Worm (Caenorhabditis elegans) whole organism, early embryonic: Measurements from ENCODE around the gene twk-10.

Experiments
- B0310.2 ChIP-seq: sonication (generic microtip); optimal IDR thresholded peaks from 2 replicates; lab custom pipeline; 2016; ENCODE audit warnings: mild to moderate bottlenecking, missing genetic modification characterization, missing compliant biosample characterization
- F13C5.2 ChIP-seq: sonication (generic microtip); optimal IDR thresholded peaks from 2 replicates; lab custom pipeline; 2017; ENCODE audit warnings: mild to moderate bottlenecking, missing genetic modification characterization, inconsistent platforms, missing compliant biosample characterization
- aly-1 ChIP-seq: sonication (generic microtip); optimal IDR thresholded peaks from 2 replicates; lab custom pipeline; 2016; ENCODE audit warnings: missing genetic modification characterization, missing compliant biosample characterization
- ama-1 ChIP-seq: fragments of 150-350 bp; optimal IDR thresholded peaks from 2 replicates; lab custom pipeline; 2014
- ceh-13 ChIP-seq: fragments of 200-800 bp; sonication (Bioruptor generic); optimal IDR thresholded peaks from 2 replicates; lab custom pipeline; 2018; ENCODE audit warnings: mild to moderate bottlenecking, missing genetic modification characterization, missing compliant biosample characterization
- ceh-36 ChIP-seq: sonication (generic microtip); optimal IDR thresholded peaks from 2 replicates; lab custom pipeline; 2016; ENCODE audit warnings: missing genetic modification characterization, inconsistent platforms, missing compliant biosample characterization
- flt-1 ChIP-seq: fragments of 200-800 bp; sonication (Bioruptor generic); IDR thresholded peaks from 2 replicates; pipeline ENCODE4 v1.3.6; 2022; ENCODE audit warnings: missing genetic modification characterization, missing compliant biosample characterization
- hmg-4 ChIP-seq: fragments of 200-800 bp; sonication (Bioruptor generic); optimal IDR thresholded peaks from 2 replicates; lab custom pipeline; 2018; ENCODE audit warnings: mild to moderate bottlenecking, missing genetic modification characterization, missing compliant biosample characterization
- hnd-1 ChIP-seq: sonication (generic microtip); optimal IDR thresholded peaks from 2 replicates; lab custom pipeline; 2016; ENCODE audit warnings: missing genetic modification characterization, missing compliant biosample characterization
- pes-1 ChIP-seq: fragments of 200-800 bp; sonication (Bioruptor generic); IDR thresholded peaks from 2 replicates; pipeline ENCODE4 v1.3.6; 2022; ENCODE audit warnings: missing genetic modification reagents, missing genetic modification characterization, missing compliant biosample characterization
- scrt-1 ChIP-seq: fragments of 200-800 bp; sonication (Bioruptor generic); IDR thresholded peaks from 2 replicates; pipeline ENCODE4 v1.3.6; 2022; ENCODE audit warnings: missing genetic modification characterization, missing compliant biosample characterization
- sea-1 ChIP-seq: fragments of 200-800 bp; sonication (Bioruptor generic); conservative IDR thresholded peaks from 2 replicates; pipeline ENCODE4 v1.3.6; 2022; ENCODE audit warnings: missing genetic modification characterization, missing compliant biosample characterization
- tbx-37 ChIP-seq: fragments of 200-800 bp; sonication (Bioruptor generic); conservative IDR thresholded peaks from 2 replicates; pipeline ENCODE4 v1.3.6; 2022; ENCODE audit warnings: missing genetic modification reagents, missing genetic modification characterization, missing compliant biosample characterization
- tra-4 ChIP-seq: sonication (generic microtip); optimal IDR thresholded peaks from 2 replicates; lab custom pipeline; 2017; ENCODE audit warnings: missing genetic modification characterization, missing compliant biosample characterization

DNA sequence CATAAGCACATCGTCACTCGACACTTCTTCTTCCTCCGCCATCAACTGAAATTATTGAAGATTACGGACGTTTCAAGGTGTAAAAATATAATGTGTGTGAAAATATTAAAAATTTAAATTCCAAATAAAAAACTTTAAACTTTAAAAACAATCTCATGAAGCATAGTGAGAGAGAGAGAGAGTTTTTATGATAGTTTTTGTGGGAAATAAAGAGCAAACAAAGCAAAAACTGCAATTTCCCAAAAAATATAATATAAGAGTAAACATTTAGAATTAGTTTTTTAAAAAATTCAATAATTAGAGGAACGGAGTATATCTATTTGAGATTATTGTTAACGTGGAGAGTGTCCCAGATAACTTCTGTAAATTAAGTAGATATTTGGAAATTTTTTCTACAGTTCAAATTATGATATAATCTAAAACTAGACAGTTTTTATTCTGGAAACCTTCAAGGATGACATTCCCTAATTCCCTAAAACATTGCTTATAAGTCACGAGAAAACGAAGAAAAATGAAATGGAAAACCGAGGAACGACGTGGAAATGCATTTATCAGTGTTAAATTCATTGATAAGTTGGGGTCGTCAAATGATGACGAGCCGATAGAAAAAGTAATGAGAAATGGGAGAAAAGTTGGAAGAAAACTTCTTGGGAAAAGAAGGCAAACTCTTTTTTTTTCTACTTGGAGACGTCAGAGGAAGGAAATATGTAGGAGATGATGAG, 5.5 kb upstream of the twk-10 start, which contains the start of gene dre-1:
- TF ChIP-seq flt-1, result no peak
- no peak for TF ChIP-seq ama-1 (lab: Kevin White, UChicago)
- TF ChIP-seq tbx-37, result no peak
- TF ChIP-seq pes-1 (GFP tag; lab: Robert Waterston, UW), result no peak
- no peak for TF ChIP-seq F13C5.2 (tag; lab: Kevin White, UChicago)
- TF ChIP-seq scrt-1 (GFP tag; lab: Robert Waterston, UW), result no peak
- TF ChIP-seq ceh-36 (tag; lab: Kevin White, UChicago), result no peak
- no peak for TF ChIP-seq tra-4 (tag; lab: Kevin White, UChicago)
- TF ChIP-seq aly-1 (tag; lab: Kevin White, UChicago), result no peak
- TF ChIP-seq sea-1 (GFP tag; lab: Robert Waterston, UW), result no peak
- TF ChIP-seq B0310.2 (tag; lab: Kevin White, UChicago), result no peak
- no peak for TF ChIP-seq hmg-4
- TF ChIP-seq hnd-1 (tag; lab: Kevin White, UChicago), result no peak
- no peak for TF ChIP-seq ceh-13 (GFP tag; lab: Kevin White, UChicago)
